Fruit fly (Drosophila melanogaster) Kc167 (cell line): ENCODE measurements around the gene Arl1.

Source experiments
- Myc ChIP-seq: fragments of >200 bp; optimal IDR thresholded peaks from 2 replicates; lab custom pipeline; 2017; ENCODE audit warnings: missing external identifiers
- Sin3A ChIP-seq: fragments of >200 bp; optimal IDR thresholded peaks from 2 replicates; lab custom pipeline; 2018; ENCODE audit warnings: missing external identifiers
- h ChIP-seq: fragments of >200 bp; optimal IDR thresholded peaks from 3 replicates; lab custom pipeline; 2018; ENCODE audit warnings: missing external identifiers
- insv ChIP-seq: fragments of >200 bp; optimal IDR thresholded peaks from 3 replicates; lab custom pipeline; 2018; ENCODE audit warnings: missing external identifiers
- psq ChIP-seq: fragments of >200 bp; optimal IDR thresholded peaks from 2 replicates; lab custom pipeline; 2017; ENCODE audit warnings: missing external identifiers
- ttk ChIP-seq: sonication (Bioruptor generic); optimal IDR thresholded peaks from 2 replicates; lab custom pipeline; 2017; ENCODE audit warnings: missing external identifiers

Arl1 gene

dm6 chr3L:16004401-16005237 lies 21.7 kb downstream of the Arl1 start, which contains the start of the genes hzg and mRpS31:
Gene hzg, minus strand, starts transcription at chr3L:16004736.
Gene mRpS31, plus strand, starts transcription at chr3L:16005193.
- TF ChIP-seq psq (lab: Kevin White, UChicago) (peak; percentile 14), Myc (lab: Kevin White, UChicago) (no peak)

- TF ChIP-seq psq (lab: Kevin White, UChicago) (no peak), ttk (lab: Kevin White, UChicago) (no peak), Myc (lab: Kevin White, UChicago) (no peak), Sin3A (lab: Kevin White, UChicago) (no peak), h (no peak), insv (lab: Kevin White, UChicago) (no peak)
These were observed 27.2 kb downstream of the Arl1 start for dm6 chr3L:16010176-16010575.

dm6 chr3L:16011319-16012210 lies 28.6 kb downstream of the Arl1 start, which contains the start of gene mib1:
Gene mib1, minus strand, starts transcription at chr3L:16011812.
- TF ChIP-seq Sin3A (lab: Kevin White, UChicago) (no peak), h (no peak), Myc (lab: Kevin White, UChicago) (no peak), ttk (lab: Kevin White, UChicago) (no peak), psq (lab: Kevin White, UChicago) (no peak)

- no peak for TF ChIP-seq psq (lab: Kevin White, UChicago)
- no peak for TF ChIP-seq h
- TF ChIP-seq Myc (lab: Kevin White, UChicago) = no peak
- no peak for TF ChIP-seq ttk (lab: Kevin White, UChicago)
- TF ChIP-seq Sin3A (lab: Kevin White, UChicago) = no peak
- no peak for TF ChIP-seq insv (lab: Kevin White, UChicago)
These were observed 29.5 kb downstream of the Arl1 start for dm6 chr3L:16012315-16012950.

- TF ChIP-seq psq (lab: Kevin White, UChicago) = no peak
- no peak for TF ChIP-seq Sin3A (lab: Kevin White, UChicago)
- no peak for TF ChIP-seq ttk (lab: Kevin White, UChicago)
- no peak for TF ChIP-seq insv (lab: Kevin White, UChicago)
- TF ChIP-seq h = no peak
- TF ChIP-seq Myc (lab: Kevin White, UChicago) = no peak
These were observed 30.5 kb downstream of the Arl1 start for dm6 chr3L:16013198-16013982.

- TF ChIP-seq ttk (lab: Kevin White, UChicago) (no peak), Sin3A (lab: Kevin White, UChicago) (no peak), h (no peak), psq (lab: Kevin White, UChicago) (no peak), insv (lab: Kevin White, UChicago) (no peak)
These were observed 31.6 kb downstream of the Arl1 start for dm6 chr3L:16014515-16014914.

- TF ChIP-seq ttk (lab: Kevin White, UChicago) (no peak), Sin3A (lab: Kevin White, UChicago) (no peak), insv (lab: Kevin White, UChicago) (no peak), psq (lab: Kevin White, UChicago) (no peak), h (no peak), Myc (lab: Kevin White, UChicago) (no peak)
These were observed 33.1 kb downstream of the Arl1 start for dm6 chr3L:16015765-16016760.

- TF ChIP-seq h (no peak), Sin3A (lab: Kevin White, UChicago) (no peak), psq (lab: Kevin White, UChicago) (no peak)
These were observed 34.0 kb downstream of the Arl1 start for dm6 chr3L:16016911-16017310.

dm6 chr3L:16017528-16018250 lies 34.8 kb downstream of the Arl1 start:
- no peak for TF ChIP-seq insv (lab: Kevin White, UChicago)
- no peak for TF ChIP-seq Myc (lab: Kevin White, UChicago)
- TF ChIP-seq psq (lab: Kevin White, UChicago) = no peak
- no peak for TF ChIP-seq Sin3A (lab: Kevin White, UChicago)
